Worm (Caenorhabditis elegans) whole organism, midembryonic: Measurements from ENCODE around the gene C03B1.4.

ENCODE experiments used
- T22C8.4 ChIP-seq: fragments of 200-800 bp; sonication (Bioruptor generic); IDR thresholded peaks from 2 replicates; pipeline ENCODE4 v1.3.6; 2022; ENCODE audit warnings: missing genetic modification characterization, missing compliant biosample characterization
- cog-1 ChIP-seq: sonication (generic microtip); optimal IDR thresholded peaks from 2 replicates; lab custom pipeline; 2016; ENCODE audit warnings: missing genetic modification characterization, missing compliant biosample characterization
- flt-1 ChIP-seq: fragments of 200-800 bp; sonication (Bioruptor generic); IDR thresholded peaks from 2 replicates; pipeline ENCODE4 v1.3.6; 2022; ENCODE audit warnings: missing genetic modification characterization, missing compliant biosample characterization
- ref-1 ChIP-seq: fragments of 200-800 bp; sonication (Bioruptor generic); conservative IDR thresholded peaks from 2 replicates; pipeline ENCODE4 v1.3.6; 2022; ENCODE audit warnings: missing genetic modification reagents, missing genetic modification characterization, missing compliant biosample characterization
- tab-1 ChIP-seq: fragments of 200-800 bp; sonication (Bioruptor generic); IDR thresholded peaks from 2 replicates; pipeline ENCODE4 v1.3.6; 2022; ENCODE audit warnings: missing genetic modification characterization, missing compliant biosample characterization
- ztf-29 ChIP-seq: fragments of 200-800 bp; sonication (Bioruptor generic); IDR thresholded peaks from 2 replicates; pipeline ENCODE4 v1.3.6; 2022; ENCODE audit warnings: missing genetic modification reagents, missing genetic modification characterization, missing compliant biosample characterization

ce11 chrX:6326088-6326487, 38.2 kb upstream of the C03B1.4 start, which contains the start of gene col-168:
- TF ChIP-seq ztf-29 (GFP tag; lab: Robert Waterston, UW) (no peak), cog-1 (tag; lab: Kevin White, UChicago) (no peak), ref-1 (no peak), flt-1 (GFP tag; lab: Robert Waterston, UW) (no peak), tab-1 (GFP tag; lab: Robert Waterston, UW) (no peak), T22C8.4 (no peak)
